Fruit fly (Drosophila melanogaster) whole organism, embryonic: ENCODE measurements around the gene Jhbp14.

Experiments
- Adf1 ChIP-seq: fragments of 200-800 bp; sonication (Bioruptor generic); IDR thresholded peaks from 2 replicates; pipeline ENCODE4 v1.3.6; 2022; ENCODE audit warnings: missing biosample characterization, missing genetic modification characterization
- Atf6 ChIP-seq: fragments of 200-800 bp; sonication (Bioruptor generic); IDR thresholded peaks from 2 replicates; pipeline ENCODE4 v1.3.6; 2022; ENCODE audit warnings: missing biosample characterization, missing genetic modification characterization
- B-H2 ChIP-seq: fragments of 200-800 bp; sonication (Bioruptor generic); optimal IDR thresholded peaks from 2 replicates; lab custom pipeline; 2018; ENCODE audit warnings: missing biosample characterization, mild to moderate bottlenecking, missing genetic modification characterization
- BtbVII ChIP-seq: fragments of 200-800 bp; sonication (Bioruptor generic); optimal IDR thresholded peaks from 3 replicates; lab custom pipeline; 2017; ENCODE audit warnings: missing biosample characterization, mild to moderate bottlenecking, missing genetic modification characterization
- CG10543 ChIP-seq: fragments of 200-800 bp; sonication (Bioruptor generic); optimal IDR thresholded peaks from 3 replicates; lab custom pipeline; 2017; ENCODE audit warnings: missing biosample characterization, mild to moderate bottlenecking, missing genetic modification characterization, moderate library complexity
- CG11504 ChIP-seq: fragments of 200-800 bp; sonication (Bioruptor generic); optimal IDR thresholded peaks from 3 replicates; lab custom pipeline; 2019; ENCODE audit warnings: missing biosample characterization, mild to moderate bottlenecking, missing genetic modification characterization, moderate library complexity
- CG12659 ChIP-seq: fragments of 200-800 bp; sonication (Bioruptor generic); optimal IDR thresholded peaks from 3 replicates; lab custom pipeline; 2017; ENCODE audit warnings: mild to moderate bottlenecking, missing biosample characterization, missing genetic modification reagents, missing genetic modification characterization
- CG13123 ChIP-seq: fragments of 200-800 bp; sonication (Bioruptor generic); optimal IDR thresholded peaks from 2 replicates; lab custom pipeline; 2016; ENCODE audit warnings: missing biosample characterization, missing genetic modification characterization
- CG13296 ChIP-seq: fragments of 200-800 bp; sonication (Bioruptor generic); optimal IDR thresholded peaks from 3 replicates; lab custom pipeline; 2018; ENCODE audit warnings: missing biosample characterization, mild to moderate bottlenecking, missing genetic modification characterization
- CG13894 ChIP-seq: fragments of 200-800 bp; sonication (Bioruptor generic); optimal IDR thresholded peaks from 3 replicates; lab custom pipeline; 2018; ENCODE audit warnings: missing biosample characterization, mild to moderate bottlenecking, missing genetic modification characterization, moderate library complexity
- CG18599 ChIP-seq: fragments of 200-800 bp; sonication (Bioruptor generic); optimal IDR thresholded peaks from 3 replicates; lab custom pipeline; 2017; ENCODE audit warnings: missing biosample characterization, missing genetic modification characterization, mild to moderate bottlenecking, moderate library complexity, missing genetic modification reagents
- CG3065 ChIP-seq: fragments of 200-800 bp; sonication (Bioruptor generic); optimal IDR thresholded peaks from 2 replicates; lab custom pipeline; 2016; ENCODE audit warnings: missing biosample characterization, missing genetic modification characterization
- CG34376 ChIP-seq: fragments of 200-800 bp; sonication (Bioruptor generic); optimal IDR thresholded peaks from 2 replicates; lab custom pipeline; 2018; ENCODE audit warnings: missing biosample characterization, mild to moderate bottlenecking, missing genetic modification characterization
- CG42726 ChIP-seq: fragments of 200-800 bp; sonication (Bioruptor generic); IDR thresholded peaks from 2 replicates; pipeline ENCODE4 v1.3.6; 2022; ENCODE audit warnings: missing biosample characterization, missing genetic modification characterization; ENCODE audit not compliant: partially characterized antibody
- CG4328 ChIP-seq: fragments of 200-800 bp; sonication (Bioruptor generic); optimal IDR thresholded peaks from 3 replicates; lab custom pipeline; 2017; ENCODE audit warnings: missing biosample characterization, missing genetic modification reagents, missing genetic modification characterization
- CG4404 ChIP-seq: fragments of 200-800 bp; sonication (Bioruptor generic); IDR thresholded peaks from 2 replicates; pipeline ENCODE4 v1.3.6; 2022; ENCODE audit warnings: missing biosample characterization, missing genetic modification characterization
- CG4707 ChIP-seq: fragments of 200-800 bp; sonication (Bioruptor generic); optimal IDR thresholded peaks from 2 replicates; lab custom pipeline; 2018; ENCODE audit warnings: missing biosample characterization, mild to moderate bottlenecking, missing genetic modification characterization, moderate library complexity
- CG4730 ChIP-seq: fragments of 200-800 bp; sonication (Bioruptor generic); IDR thresholded peaks from 2 replicates; pipeline ENCODE4 v1.3.6; 2022; ENCODE audit warnings: missing biosample characterization, missing genetic modification characterization
- CG6765 ChIP-seq: fragments of 200-800 bp; sonication (Bioruptor generic); optimal IDR thresholded peaks from 3 replicates; lab custom pipeline; 2017; ENCODE audit warnings: missing biosample characterization, mild to moderate bottlenecking, missing genetic modification characterization
- CG7786 ChIP-seq: fragments of 200-800 bp; sonication (Bioruptor generic); optimal IDR thresholded peaks from 2 replicates; lab custom pipeline; 2016; ENCODE audit warnings: missing biosample characterization, missing genetic modification characterization
- CrebB ChIP-seq: fragments of 200-800 bp; sonication (Bioruptor generic); optimal IDR thresholded peaks from 3 replicates; lab custom pipeline; 2018; ENCODE audit warnings: missing biosample characterization, mild to moderate bottlenecking, missing genetic modification characterization
- Fer1 ChIP-seq: fragments of 200-800 bp; sonication (Bioruptor generic); optimal IDR thresholded peaks from 2 replicates; lab custom pipeline; 2017; ENCODE audit warnings: missing biosample characterization, mild to moderate bottlenecking, missing genetic modification characterization
- Gsc ChIP-seq: fragments of 200-800 bp; sonication (Bioruptor generic); IDR thresholded peaks from 2 replicates; pipeline ENCODE4 v1.3.6; 2022; ENCODE audit warnings: missing biosample characterization, missing genetic modification characterization
- Hmr ChIP-seq: fragments of 200-800 bp; sonication (Bioruptor generic); optimal IDR thresholded peaks from 3 replicates; lab custom pipeline; 2017; ENCODE audit warnings: mild to moderate bottlenecking, missing biosample characterization, missing genetic modification reagents, missing genetic modification characterization
- Jarid2 ChIP-seq: fragments of 200-800 bp; sonication (Bioruptor generic); optimal IDR thresholded peaks from 3 replicates; lab custom pipeline; 2017; ENCODE audit warnings: mild to moderate bottlenecking, missing biosample characterization, missing genetic modification reagents, missing genetic modification characterization
- MBD-R2 ChIP-seq: fragments of 200-800 bp; sonication (Bioruptor generic); IDR thresholded peaks from 2 replicates; pipeline ENCODE4 v1.3.6; 2022; ENCODE audit warnings: missing biosample characterization, missing genetic modification characterization
- Med ChIP-seq: fragments of 200-800 bp; sonication (Bioruptor generic); peaks from one replicate; lab custom pipeline; 2016; ENCODE audit warnings: missing biosample characterization, missing genetic modification characterization, mild to moderate bottlenecking, inconsistent platforms, moderate library complexity
- Meics ChIP-seq: fragments of 200-800 bp; sonication (Bioruptor generic); optimal IDR thresholded peaks from 2 replicates; lab custom pipeline; 2017; ENCODE audit warnings: missing biosample characterization, mild to moderate bottlenecking, missing genetic modification characterization
- Pdp1 ChIP-seq, 2 experiments: fragments of 200-800 bp; sonication (Bioruptor generic); optimal IDR thresholded peaks; 3 replicates each; lab custom pipeline; 2016; ENCODE audit warnings: missing biosample characterization in 2 of 2, missing genetic modification characterization in 2 of 2, mild to moderate bottlenecking in 1 of 2, moderate library complexity in 1 of 2
- Rfx ChIP-seq: fragments of 200-800 bp; sonication (Bioruptor generic); IDR thresholded peaks from 2 replicates; pipeline ENCODE4 v1.3.6; 2022; ENCODE audit warnings: missing biosample characterization, missing genetic modification characterization
- Sox100B ChIP-seq: fragments of 200-800 bp; sonication (Bioruptor generic); optimal IDR thresholded peaks from 3 replicates; lab custom pipeline; 2018; ENCODE audit warnings: missing biosample characterization, mild to moderate bottlenecking, missing genetic modification characterization
- Spps ChIP-seq: fragments of 200-800 bp; sonication (Bioruptor generic); optimal IDR thresholded peaks from 2 replicates; lab custom pipeline; 2018; ENCODE audit warnings: missing biosample characterization, mild to moderate bottlenecking, missing genetic modification characterization
- bab2 ChIP-seq: fragments of 200-800 bp; sonication (Bioruptor generic); optimal IDR thresholded peaks from 2 replicates; lab custom pipeline; 2016; ENCODE audit warnings: missing biosample characterization, missing genetic modification characterization
- chinmo ChIP-seq: fragments of 200-800 bp; sonication (Bioruptor generic); IDR thresholded peaks from 4 replicates; pipeline ENCODE4 v1.3.6; 2022; ENCODE audit warnings: missing biosample characterization, missing genetic modification characterization; ENCODE audit not compliant: partially characterized antibody
- crol ChIP-seq: fragments of 200-800 bp; sonication (Bioruptor generic); IDR thresholded peaks from 2 replicates; pipeline ENCODE4 v1.3.6; 2022; ENCODE audit warnings: missing biosample characterization, missing genetic modification characterization
- cwo ChIP-seq: fragments of 200-800 bp; sonication (Bioruptor generic); optimal IDR thresholded peaks from 3 replicates; lab custom pipeline; 2017; ENCODE audit warnings: missing biosample characterization, missing genetic modification characterization, mild to moderate bottlenecking, moderate library complexity, missing genetic modification reagents
- exex ChIP-seq: fragments of 200-800 bp; sonication (Bioruptor generic); optimal IDR thresholded peaks from 4 replicates; lab custom pipeline; 2018; ENCODE audit warnings: missing biosample characterization, mild to moderate bottlenecking, missing genetic modification characterization, moderate library complexity
- ftz-f1 ChIP-seq: fragments of 200-800 bp; sonication (Bioruptor generic); optimal IDR thresholded peaks from 2 replicates; lab custom pipeline; 2016; ENCODE audit warnings: missing biosample characterization, missing genetic modification characterization
- gce ChIP-seq: fragments of 200-800 bp; sonication (Bioruptor generic); IDR thresholded peaks from 3 replicates; pipeline ENCODE4 v1.3.6; 2022; ENCODE audit warnings: missing biosample characterization, missing genetic modification characterization
- lilli ChIP-seq: fragments of 200-800 bp; sonication (Bioruptor generic); optimal IDR thresholded peaks from 3 replicates; lab custom pipeline; 2016; ENCODE audit warnings: missing biosample characterization, missing genetic modification characterization
- mirr ChIP-seq: fragments of 200-800 bp; sonication (Bioruptor generic); optimal IDR thresholded peaks from 3 replicates; lab custom pipeline; 2018; ENCODE audit warnings: missing biosample characterization, mild to moderate bottlenecking, missing genetic modification characterization
- pfk ChIP-seq: fragments of 200-800 bp; sonication (Bioruptor generic); optimal IDR thresholded peaks from 2 replicates; lab custom pipeline; 2018; ENCODE audit warnings: missing biosample characterization, mild to moderate bottlenecking, missing genetic modification characterization, moderate library complexity
- sd ChIP-seq: fragments of 200-800 bp; sonication (Bioruptor generic); optimal IDR thresholded peaks from 3 replicates; lab custom pipeline; 2018; ENCODE audit warnings: missing biosample characterization, mild to moderate bottlenecking, missing genetic modification characterization, moderate library complexity
- sens ChIP-seq: fragments of 200-800 bp; sonication (Bioruptor generic); peaks from one replicate; lab custom pipeline; 2016; ENCODE audit warnings: missing biosample characterization, missing genetic modification characterization
- stwl ChIP-seq: fragments of 200-800 bp; sonication (Bioruptor generic); optimal IDR thresholded peaks from 3 replicates; lab custom pipeline; 2018; ENCODE audit warnings: missing biosample characterization, mild to moderate bottlenecking, missing genetic modification characterization, moderate library complexity
- twi ChIP-seq: fragments of 200-800 bp; optimal IDR thresholded peaks from 2 replicates; lab custom pipeline; 2019; ENCODE audit warnings: missing biosample characterization, mild to moderate bottlenecking, missing genetic modification characterization, moderate library complexity
- unc-4 ChIP-seq: fragments of 200-800 bp; sonication (Bioruptor generic); IDR thresholded peaks from 2 replicates; pipeline ENCODE4 v1.3.6; 2022; ENCODE audit warnings: missing biosample characterization, missing genetic modification characterization; ENCODE audit not compliant: partially characterized antibody
- yki ChIP-seq: fragments of >200 bp; optimal IDR thresholded peaks from 3 replicates; lab custom pipeline; 2018

The Jhbp14 gene

dm6 chr2L:13205256-13205655, 31.0 kb upstream of the Jhbp14 start (continued):
- TF ChIP-seq Sox100B (GFP tag; lab: Kevin White, UChicago) (peak; percentile 9), CG42726 (no peak), CG12659 (GFP tag; lab: Kevin White, UChicago) (peak; percentile 21), Spps (tag; lab: Kevin White, UChicago) (no peak)

dm6 chr2L:13206077-13206668, 30.1 kb upstream of the Jhbp14 start:
- TF ChIP-seq CG18599 (peak; percentile 9), lilli (peak; percentile 18), Adf1 (GFP tag; lab: Robert Waterston, UW) (peak; percentile 69; the same call in 1 of the 2 replicates), exex (tag; lab: Kevin White, UChicago) (peak; percentile 55), CG10543 (peak; percentile 95), gce (no peak), CG4730 (no peak), chinmo (GFP tag; lab: Robert Waterston, UW) (0 out of 4 replicates have a peak, but pooled peaks have one; percentile 71), cwo (GFP tag; lab: Kevin White, UChicago) (peak; percentile 93), stwl (tag; lab: Kevin White, UChicago) (no peak), CrebB (tag; lab: Kevin White, UChicago) (peak; percentile 13), Meics (GFP tag; lab: Kevin White, UChicago) (peak; percentile 32), Gsc (GFP tag; lab: Robert Waterston, UW) (no peak), bab2 (GFP tag; lab: Kevin White, UChicago) (no peak), pfk (GFP tag; lab: Kevin White, UChicago) (peak; percentile 55), Med (GFP tag; lab: Kevin White, UChicago) (peak; percentile 37), sens (GFP tag; lab: Kevin White, UChicago) (peak; percentile 63), BtbVII (GFP tag; lab: Kevin White, UChicago) (peak; percentile 28), CG7786 (GFP tag; lab: Kevin White, UChicago) (peak; percentile 29), CG4707 (GFP tag; lab: Kevin White, UChicago) (no peak), CG11504 (tag; lab: Kevin White, UChicago) (no peak), mirr (GFP tag; lab: Kevin White, UChicago) (peak; percentile 23), twi (tag; lab: Kevin White, UChicago) (no peak), CG13894 (tag; lab: Kevin White, UChicago) (peak; percentile 37), CG6765 (GFP tag; lab: Kevin White, UChicago) (no peak), CG34376 (GFP tag; lab: Kevin White, UChicago) (peak; percentile 96), ftz-f1 (GFP tag; lab: Kevin White, UChicago) (peak; percentile 19), Pdp1 (GFP tag; optimal IDR thresholded peaks at IDR 0.05; lab: Kevin White, UChicago) (peak in 1 of 2 experiments; percentile 78), Fer1 (GFP tag; lab: Kevin White, UChicago) (peak; percentile 31), crol (peak; percentile 34; the same call in 1 of the 2 replicates), B-H2 (peak; percentile 35), Hmr (GFP tag; lab: Kevin White, UChicago) (peak; percentile 23), CG4328 (GFP tag; lab: Kevin White, UChicago) (peak; percentile 21), CG13123 (no peak), Jarid2 (GFP tag; lab: Kevin White, UChicago) (no peak), Atf6 (GFP tag; lab: Robert Waterston, UW) (0 out of 2 replicates have a peak, but pooled peaks have one; percentile 22), CG13296 (GFP tag; lab: Kevin White, UChicago) (peak; percentile 37), sd (tag; lab: Kevin White, UChicago) (peak; percentile 81), yki (lab: Kevin White, UChicago) (no peak), CG4404 (GFP tag; lab: Robert Waterston, UW) (no peak), CG3065 (GFP tag; lab: Kevin White, UChicago) (no peak), MBD-R2 (GFP tag; lab: Robert Waterston, UW) (no peak), Rfx (GFP tag; lab: Robert Waterston, UW) (0 out of 2 replicates have a peak, but pooled peaks have one; percentile 23), unc-4 (GFP tag; lab: Robert Waterston, UW) (no peak)
